Worm (Caenorhabditis elegans): ENCODE data around the gene lam-2.

DNA sequence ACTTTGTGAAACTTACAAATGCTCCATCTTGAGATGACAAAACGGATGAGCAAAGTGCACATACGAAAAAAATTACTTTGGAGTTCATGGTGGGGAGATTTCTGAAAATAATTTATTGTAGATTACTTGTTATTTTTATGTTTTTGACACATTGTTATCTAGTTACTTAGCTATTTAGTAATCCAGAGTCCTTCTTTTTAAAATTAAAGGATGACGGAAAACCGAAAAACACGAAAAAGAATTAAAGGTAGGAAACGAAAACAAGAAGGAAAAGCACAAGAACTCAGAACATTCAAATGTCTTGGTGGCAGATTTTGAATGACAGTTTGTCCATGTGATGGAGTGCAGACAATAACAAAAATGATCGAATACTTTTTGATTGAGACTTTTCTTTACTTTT is 34.1 kb downstream of the lam-2 start, which contains the start of gene hen-1:
- TF ChIP-seq nhr-237 (tag; optimal IDR thresholded peaks at IDR 0.05) (no peak), sea-2 (GFP tag; optimal IDR thresholded peaks at IDR 0.05) (no peak), snpc-4 (tag; optimal IDR thresholded peaks at IDR 0.05) (no peak), nhr-77 (tag; optimal IDR thresholded peaks at IDR 0.05) (no peak), ama-1 (optimal IDR thresholded peaks at IDR 0.05) (no peak), pha-4 (tag; optimal IDR thresholded peaks at IDR 0.05) (no peak), ztf-4 (tag; optimal IDR thresholded peaks at IDR 0.05) (no peak), unc-62 (GFP tag; optimal IDR thresholded peaks at IDR 0.05) (no peak), ceh-9 (tag; optimal IDR thresholded peaks at IDR 0.05) (no peak), elt-1 (tag; optimal IDR thresholded peaks at IDR 0.05) (no peak), mdl-1 (tag; optimal IDR thresholded peaks at IDR 0.05) (no peak), lsy-12 (tag; optimal IDR thresholded peaks at IDR 0.05) (no peak), ceh-82 (tag; optimal IDR thresholded peaks at IDR 0.05) (no peak)

Data from whole organism, L3 larva.